Worm (Caenorhabditis elegans): ENCODE measurements around the gene Y38F1A.7.
A peak's percentile ranks its signal among the peaks of the same experiment; 100 is the strongest.

The Y38F1A.7 gene

DNA sequence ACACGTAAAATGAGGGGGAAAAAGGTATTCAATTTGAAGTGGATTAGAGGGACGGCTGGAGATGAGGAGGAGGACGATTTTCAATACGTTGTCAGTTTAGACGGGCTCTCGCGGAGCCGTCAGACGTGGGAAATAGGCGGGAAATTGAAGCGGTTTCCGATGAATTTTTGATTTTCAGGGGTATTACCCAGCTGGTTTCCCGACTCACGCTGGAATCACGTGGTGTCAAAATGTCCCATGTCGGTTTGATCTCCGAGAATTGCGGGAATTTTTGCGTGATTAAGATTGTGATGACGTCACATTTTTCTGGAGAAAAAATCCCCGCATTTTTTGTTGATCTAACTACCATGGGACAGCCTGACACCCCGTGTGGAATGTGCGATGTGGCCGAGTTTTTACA lies 15.1 kb upstream of the Y38F1A.7 start:
- TF ChIP-seq nhr-11 (tag; optimal IDR thresholded peaks at IDR 0.05): no peak
- TF ChIP-seq unc-55 (GFP tag; optimal IDR thresholded peaks at IDR 0.05): no peak
- TF ChIP-seq lin-39 (tag; optimal IDR thresholded peaks at IDR 0.05): no peak
- no peak for TF ChIP-seq mdl-1 (tag; optimal IDR thresholded peaks at IDR 0.05)
- no peak for TF ChIP-seq unc-39 (tag; optimal IDR thresholded peaks at IDR 0.05)
- no peak for TF ChIP-seq nhr-129 (tag; optimal IDR thresholded peaks at IDR 0.05)
- TF ChIP-seq mab-5 (tag; optimal IDR thresholded peaks at IDR 0.05): no peak
- TF ChIP-seq dmd-4 (tag; optimal IDR thresholded peaks at IDR 0.05): no peak
- TF ChIP-seq skn-1 (tag; optimal IDR thresholded peaks at IDR 0.05): no peak
- no peak for TF ChIP-seq snpc-4 (tag; optimal IDR thresholded peaks at IDR 0.05)
- TF ChIP-seq crh-2 (tag; optimal IDR thresholded peaks at IDR 0.05): no peak

DNA sequence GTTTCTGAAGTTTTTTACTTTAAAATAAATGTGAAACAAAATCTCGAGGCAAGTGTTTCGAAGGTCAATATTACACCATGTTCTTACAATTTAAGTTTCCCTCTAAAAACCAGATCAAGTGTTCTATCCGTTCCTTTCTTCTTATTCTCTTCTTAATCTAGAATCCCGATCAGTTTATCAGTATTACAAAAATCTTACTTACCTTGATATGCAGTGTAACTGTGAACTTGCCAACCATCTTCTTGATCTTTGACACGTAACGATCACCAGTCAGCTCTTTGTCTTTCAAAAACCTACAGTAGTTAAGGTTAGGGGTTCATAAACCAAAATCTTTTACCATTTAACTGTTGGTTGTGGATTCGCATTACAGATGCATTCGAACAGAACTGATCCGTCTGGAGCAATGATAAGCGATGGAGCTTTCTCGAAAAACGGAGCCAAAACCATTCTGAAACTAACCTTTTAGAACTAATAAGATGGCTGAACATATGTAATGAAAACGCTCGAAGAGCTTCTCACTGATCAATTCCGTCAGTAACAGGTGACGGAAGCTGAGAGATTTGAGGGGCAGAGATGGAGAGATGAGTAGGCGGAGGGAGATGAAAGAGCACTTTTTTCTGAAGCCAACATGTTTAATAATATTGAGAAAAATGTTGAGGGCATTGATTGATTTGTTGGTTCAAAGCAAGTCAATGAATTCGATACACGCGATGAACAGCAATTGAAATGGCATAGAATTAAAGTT lies 10.3 kb upstream of the Y38F1A.7 start, which contains the start of gene oig-2:
TSS of gene oig-2 (minus strand) at position 448 of the 745 bp plus-strand sequence.
- no peak for TF ChIP-seq lin-13 (GFP tag; optimal IDR thresholded peaks at IDR 0.05)
- peak; percentile 25 for TF ChIP-seq blmp-1 (tag; optimal IDR thresholded peaks at IDR 0.05; ENCODE audit: insufficient read depth)
- TF ChIP-seq mbf-1 (tag; optimal IDR thresholded peaks at IDR 0.05): no peak
- no peak for TF ChIP-seq nhr-237 (tag; optimal IDR thresholded peaks at IDR 0.05)
- no peak for TF ChIP-seq elt-3 (tag; optimal IDR thresholded peaks at IDR 0.05)
- TF ChIP-seq lsy-2 (tag; optimal IDR thresholded peaks at IDR 0.05): peak in 1 of 2 experiments; percentile 11
- peak; percentile 22 for TF ChIP-seq sma-9 (GFP tag; optimal IDR thresholded peaks at IDR 0.05)
- TF ChIP-seq sma-9 (tag; optimal IDR thresholded peaks at IDR 0.05): no peak
- TF ChIP-seq nhr-21 (tag; optimal IDR thresholded peaks at IDR 0.05): no peak

DNA sequence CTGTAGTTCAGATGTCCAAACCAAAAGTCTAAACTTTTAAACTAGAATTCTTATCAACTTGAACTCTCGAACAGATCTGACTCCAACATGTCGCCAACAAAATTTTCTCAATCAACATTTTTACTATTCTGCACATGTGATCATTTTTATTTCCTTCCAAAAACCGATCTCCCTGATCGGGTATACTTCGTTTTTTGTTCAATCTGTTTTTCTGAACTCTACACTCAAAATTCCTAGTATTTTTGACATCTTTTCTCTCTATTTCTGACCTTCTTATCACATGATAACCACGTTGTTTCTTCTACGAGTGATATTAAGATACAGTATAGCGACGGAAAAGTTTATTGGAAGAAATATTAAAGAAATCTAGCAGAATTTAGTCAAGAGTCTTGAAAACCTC lies 8.7 kb upstream of the Y38F1A.7 start:
- TF ChIP-seq fos-1 (tag; optimal IDR thresholded peaks at IDR 0.05): peak; percentile 17
- no peak for TF ChIP-seq ama-1 (optimal IDR thresholded peaks at IDR 0.05)
- TF ChIP-seq crh-2 (tag; optimal IDR thresholded peaks at IDR 0.05): peak; percentile 74
- TF ChIP-seq sma-9 (GFP tag; optimal IDR thresholded peaks at IDR 0.05): peak; percentile 82
- TF ChIP-seq sma-9 (tag; optimal IDR thresholded peaks at IDR 0.05): no peak
- TF ChIP-seq nhr-25 (tag; optimal IDR thresholded peaks at IDR 0.05): peak; percentile 26
- no peak for TF ChIP-seq nhr-237 (tag; optimal IDR thresholded peaks at IDR 0.05)
- TF ChIP-seq lsy-2 (tag; optimal IDR thresholded peaks at IDR 0.05): peak in 1 of 2 experiments; percentile 36
- peak; percentile 56 for TF ChIP-seq nhr-21 (tag; optimal IDR thresholded peaks at IDR 0.05)
- no peak for TF ChIP-seq ZK546.5 (tag; optimal IDR thresholded peaks at IDR 0.05)
- TF ChIP-seq blmp-1 (tag; optimal IDR thresholded peaks at IDR 0.05; ENCODE audit: insufficient read depth): peak; percentile 27
- TF ChIP-seq sma-3 (GFP tag; optimal IDR thresholded peaks at IDR 0.05): peak; percentile 23

DNA sequence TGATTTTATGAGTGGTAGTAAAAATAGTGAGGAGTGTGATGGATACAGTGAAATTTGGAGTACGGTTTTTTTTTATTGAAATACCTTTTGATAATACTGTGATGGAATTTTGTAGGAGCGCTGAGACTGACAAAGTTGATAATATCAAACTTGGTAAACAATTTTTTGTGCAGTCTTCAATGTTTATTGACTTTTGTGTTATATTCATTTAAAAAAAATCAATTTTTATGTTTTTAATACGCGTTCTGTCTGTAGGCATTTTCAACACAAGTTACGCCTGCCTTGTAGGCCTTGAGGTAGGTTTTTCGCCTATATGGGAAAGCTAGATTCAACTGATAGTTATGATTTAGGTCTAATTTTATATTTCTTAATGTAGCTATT lies 7.3 kb upstream of the Y38F1A.7 start:
- TF ChIP-seq ztf-1 (GFP tag; conservative IDR thresholded peaks at IDR 0.05): no peak
- no peak for TF ChIP-seq sma-9 (GFP tag; optimal IDR thresholded peaks at IDR 0.05)
- no peak for TF ChIP-seq sma-9 (tag; optimal IDR thresholded peaks at IDR 0.05)
- no peak for TF ChIP-seq R02D3.7 (tag; optimal IDR thresholded peaks at IDR 0.05)
- TF ChIP-seq lin-39 (tag; optimal IDR thresholded peaks at IDR 0.05): no peak
- TF ChIP-seq ama-1 (optimal IDR thresholded peaks at IDR 0.05): no peak
- no peak for TF ChIP-seq blmp-1 (tag; optimal IDR thresholded peaks at IDR 0.05; ENCODE audit: insufficient read depth)
- no peak for TF ChIP-seq Y55F3AM.14 (GFP tag; optimal IDR thresholded peaks at IDR 0.05)
- no peak for TF ChIP-seq nhr-11 (tag; optimal IDR thresholded peaks at IDR 0.05)
- no peak for TF ChIP-seq dmd-4 (tag; optimal IDR thresholded peaks at IDR 0.05)
- TF ChIP-seq nhr-21 (tag; optimal IDR thresholded peaks at IDR 0.05): no peak
- TF ChIP-seq ztf-11 (tag; optimal IDR thresholded peaks at IDR 0.05): no peak

DNA sequence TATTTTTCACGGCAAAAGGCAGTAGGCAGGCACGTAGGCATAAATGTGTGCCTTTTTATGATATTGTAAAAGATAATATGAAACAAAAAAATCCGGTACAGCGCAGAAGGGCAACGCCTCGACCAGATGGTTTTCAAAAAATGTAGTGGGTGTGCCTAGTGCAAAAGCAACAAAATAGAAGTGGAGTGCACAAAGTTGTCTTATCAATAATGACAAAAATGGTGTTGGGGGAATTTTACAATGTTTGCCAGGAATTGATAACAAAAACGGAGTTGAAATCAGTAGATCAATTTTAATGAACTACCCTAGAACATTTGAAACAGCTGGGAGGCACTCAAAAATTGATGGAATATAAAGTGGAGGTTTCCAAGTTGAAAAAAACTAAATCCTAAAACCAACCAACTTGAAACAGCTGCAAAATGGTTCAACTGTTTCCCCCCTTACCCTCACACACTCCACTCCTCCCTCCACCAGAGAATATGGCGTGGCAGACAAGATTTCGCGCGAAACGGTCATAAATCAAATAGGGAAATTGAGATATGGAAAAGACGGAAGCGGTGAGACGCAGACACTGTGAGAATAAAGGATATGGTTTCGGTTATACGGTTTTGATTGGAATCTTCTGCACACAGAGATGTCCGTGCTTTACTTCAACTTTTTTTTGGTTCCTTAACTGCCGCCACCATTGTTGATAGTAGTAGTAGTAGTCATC lies 6.7 kb upstream of the Y38F1A.7 start:
- no peak for TF ChIP-seq ceh-82 (tag; optimal IDR thresholded peaks at IDR 0.05)
- TF ChIP-seq ZK546.5 (tag; optimal IDR thresholded peaks at IDR 0.05): no peak
- TF ChIP-seq nhr-11 (tag; optimal IDR thresholded peaks at IDR 0.05): no peak
- no peak for TF ChIP-seq alr-1 (tag; optimal IDR thresholded peaks at IDR 0.05)
- no peak for TF ChIP-seq sma-3 (GFP tag; optimal IDR thresholded peaks at IDR 0.05)
- TF ChIP-seq nhr-21 (tag; optimal IDR thresholded peaks at IDR 0.05): peak; percentile 37
- TF ChIP-seq mdl-1 (tag; optimal IDR thresholded peaks at IDR 0.05): no peak
- TF ChIP-seq unc-62 (GFP tag; optimal IDR thresholded peaks at IDR 0.05): no peak
- no peak for TF ChIP-seq snpc-4 (tag; optimal IDR thresholded peaks at IDR 0.05)
- peak; percentile 46 for TF ChIP-seq ceh-16 (tag; optimal IDR thresholded peaks at IDR 0.05)
- TF ChIP-seq nhr-25 (tag; optimal IDR thresholded peaks at IDR 0.05): peak; percentile 56
- no peak for TF ChIP-seq ztf-11 (tag; optimal IDR thresholded peaks at IDR 0.05)
- TF ChIP-seq nhr-129 (tag; optimal IDR thresholded peaks at IDR 0.05): peak; percentile 26
- peak; percentile 23 for TF ChIP-seq sem-4 (tag; optimal IDR thresholded peaks at IDR 0.05)
- TF ChIP-seq nhr-10 (tag; optimal IDR thresholded peaks at IDR 0.05): no peak
- TF ChIP-seq nhr-237 (tag; optimal IDR thresholded peaks at IDR 0.05): no peak
- TF ChIP-seq nhr-77 (tag; optimal IDR thresholded peaks at IDR 0.05): no peak
- no peak for TF ChIP-seq nhr-12 (tag; optimal IDR thresholded peaks at IDR 0.05)
- TF ChIP-seq crh-2 (tag; optimal IDR thresholded peaks at IDR 0.05): peak; percentile 38
- no peak for TF ChIP-seq nhr-6 (tag; optimal IDR thresholded peaks at IDR 0.05)
- TF ChIP-seq zag-1 (tag; optimal IDR thresholded peaks at IDR 0.05): no peak
- TF ChIP-seq unc-39 (tag; optimal IDR thresholded peaks at IDR 0.05): no peak
- TF ChIP-seq blmp-1 (tag; optimal IDR thresholded peaks at IDR 0.05; ENCODE audit: insufficient read depth): peak; percentile 19
- no peak for TF ChIP-seq ztf-4 (tag; optimal IDR thresholded peaks at IDR 0.05)
- TF ChIP-seq unc-55 (GFP tag; optimal IDR thresholded peaks at IDR 0.05): no peak
- TF ChIP-seq fos-1 (tag; optimal IDR thresholded peaks at IDR 0.05): peak; percentile 33
- TF ChIP-seq sma-9 (GFP tag; optimal IDR thresholded peaks at IDR 0.05): peak; percentile 38
- no peak for TF ChIP-seq sma-9 (tag; optimal IDR thresholded peaks at IDR 0.05)

Data from whole organism, L2 larva.